Worm (Caenorhabditis elegans) whole organism, early embryonic: ENCODE measurements around the gene unc-50.

Experiments
- B0310.2 ChIP-seq: sonication (generic microtip); optimal IDR thresholded peaks from 2 replicates; lab custom pipeline; 2016; ENCODE audit warnings: mild to moderate bottlenecking, missing genetic modification characterization, missing compliant biosample characterization
- F13C5.2 ChIP-seq: sonication (generic microtip); optimal IDR thresholded peaks from 2 replicates; lab custom pipeline; 2017; ENCODE audit warnings: mild to moderate bottlenecking, missing genetic modification characterization, inconsistent platforms, missing compliant biosample characterization
- aly-1 ChIP-seq: sonication (generic microtip); optimal IDR thresholded peaks from 2 replicates; lab custom pipeline; 2016; ENCODE audit warnings: missing genetic modification characterization, missing compliant biosample characterization
- ama-1 ChIP-seq: fragments of 150-350 bp; optimal IDR thresholded peaks from 2 replicates; lab custom pipeline; 2014
- ceh-13 ChIP-seq: fragments of 200-800 bp; sonication (Bioruptor generic); optimal IDR thresholded peaks from 2 replicates; lab custom pipeline; 2018; ENCODE audit warnings: mild to moderate bottlenecking, missing genetic modification characterization, missing compliant biosample characterization
- ceh-36 ChIP-seq: sonication (generic microtip); optimal IDR thresholded peaks from 2 replicates; lab custom pipeline; 2016; ENCODE audit warnings: missing genetic modification characterization, inconsistent platforms, missing compliant biosample characterization
- ets-7 ChIP-seq: sonication (generic microtip); optimal IDR thresholded peaks from 2 replicates; lab custom pipeline; 2016; ENCODE audit warnings: missing genotype, missing genetic modification characterization, missing compliant biosample characterization
- flt-1 ChIP-seq: fragments of 200-800 bp; sonication (Bioruptor generic); IDR thresholded peaks from 2 replicates; pipeline ENCODE4 v1.3.6; 2022; ENCODE audit warnings: missing genetic modification characterization, missing compliant biosample characterization
- hmg-4 ChIP-seq: fragments of 200-800 bp; sonication (Bioruptor generic); optimal IDR thresholded peaks from 2 replicates; lab custom pipeline; 2018; ENCODE audit warnings: mild to moderate bottlenecking, missing genetic modification characterization, missing compliant biosample characterization
- hnd-1 ChIP-seq: sonication (generic microtip); optimal IDR thresholded peaks from 2 replicates; lab custom pipeline; 2016; ENCODE audit warnings: missing genetic modification characterization, missing compliant biosample characterization
- scrt-1 ChIP-seq: fragments of 200-800 bp; sonication (Bioruptor generic); IDR thresholded peaks from 2 replicates; pipeline ENCODE4 v1.3.6; 2022; ENCODE audit warnings: missing genetic modification characterization, missing compliant biosample characterization
- sea-1 ChIP-seq: fragments of 200-800 bp; sonication (Bioruptor generic); conservative IDR thresholded peaks from 2 replicates; pipeline ENCODE4 v1.3.6; 2022; ENCODE audit warnings: missing genetic modification characterization, missing compliant biosample characterization
- tbx-37 ChIP-seq: fragments of 200-800 bp; sonication (Bioruptor generic); conservative IDR thresholded peaks from 2 replicates; pipeline ENCODE4 v1.3.6; 2022; ENCODE audit warnings: missing genetic modification reagents, missing genetic modification characterization, missing compliant biosample characterization
- tra-4 ChIP-seq: sonication (generic microtip); optimal IDR thresholded peaks from 2 replicates; lab custom pipeline; 2017; ENCODE audit warnings: missing genetic modification characterization, missing compliant biosample characterization

DNA sequence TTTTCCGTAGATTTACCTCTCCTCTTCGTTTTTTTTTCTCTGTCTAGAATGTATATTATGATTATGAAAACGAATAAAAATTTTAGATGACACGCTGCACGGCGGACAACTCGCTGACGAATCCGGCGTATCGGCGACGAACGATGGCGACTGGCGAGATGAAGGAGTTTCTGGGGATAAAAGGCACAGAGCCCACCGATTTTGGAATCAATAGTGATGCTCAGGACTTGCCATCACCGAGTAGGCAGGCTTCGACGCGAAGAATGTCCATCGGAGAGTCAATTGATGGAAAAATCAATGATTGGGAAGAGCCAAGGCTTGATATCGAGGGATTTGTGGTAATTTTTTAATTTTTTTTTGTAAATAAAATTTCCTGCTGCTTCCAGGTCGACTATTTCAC is 17.1 kb upstream of the unc-50 start, which contains the start of gene ced-9:
- TF ChIP-seq ama-1 (lab: Kevin White, UChicago) (no peak), hmg-4 (GFP tag; lab: Kevin White, UChicago) (no peak), ets-7 (tag; lab: Kevin White, UChicago) (no peak), ceh-13 (GFP tag; lab: Kevin White, UChicago) (no peak), B0310.2 (tag; lab: Kevin White, UChicago) (no peak), tra-4 (tag; lab: Kevin White, UChicago) (no peak), aly-1 (no peak), F13C5.2 (tag; lab: Kevin White, UChicago) (no peak), ceh-36 (no peak), sea-1 (GFP tag; lab: Robert Waterston, UW) (no peak), tbx-37 (GFP tag; lab: Robert Waterston, UW) (no peak), hnd-1 (tag; lab: Kevin White, UChicago) (no peak), scrt-1 (GFP tag; lab: Robert Waterston, UW) (no peak), flt-1 (GFP tag; lab: Robert Waterston, UW) (no peak)
